Worm (Caenorhabditis elegans): Measurements from ENCODE around the gene Y38F2AR.3.

The Y38F2AR.3 gene

DNA sequence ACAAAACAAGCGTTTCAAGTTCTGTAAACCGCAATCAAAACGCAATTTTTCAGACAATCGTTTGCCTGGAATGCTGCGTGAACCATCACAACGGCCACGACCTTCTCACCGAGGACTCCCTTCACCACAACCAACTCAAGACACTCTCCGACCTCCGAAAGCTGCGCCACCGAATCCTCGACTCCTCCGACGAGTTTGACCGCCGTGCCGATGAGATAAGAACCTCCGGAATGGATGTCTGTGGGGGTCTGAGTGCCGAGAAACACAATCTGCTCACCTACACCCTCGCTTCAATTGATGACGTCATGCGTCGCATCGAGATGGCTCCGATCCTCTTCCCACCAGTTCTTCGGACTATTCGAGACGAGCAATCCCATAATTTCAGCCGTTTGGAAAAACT lies 50.6 kb downstream of the Y38F2AR.3 start:
- TF ChIP-seq cog-1 (tag; optimal IDR thresholded peaks at IDR 0.05) (no peak), T22C8.4 (GFP tag; IDR thresholded peaks at IDR 0.05) (no peak), flt-1 (GFP tag; IDR thresholded peaks at IDR 0.05) (no peak), ref-1 (GFP tag; conservative IDR thresholded peaks at IDR 0.05) (no peak), klf-2 (GFP tag; conservative IDR thresholded peaks at IDR 0.05) (no peak), med-1 (GFP tag; optimal IDR thresholded peaks at IDR 0.05; ENCODE audit: insufficient read depth) (no peak), ztf-29 (GFP tag; IDR thresholded peaks at IDR 0.05) (no peak), ztf-23 (GFP tag; IDR thresholded peaks at IDR 0.05) (no peak), tab-1 (GFP tag; IDR thresholded peaks at IDR 0.05) (no peak)
